Fruit fly (Drosophila melanogaster) whole organism, wandering third instar larva: ENCODE results near the gene CG31819.
A peak's percentile ranks its signal among the peaks of the same experiment; 100 is the strongest.

Source experiments
- Dfd ChIP-seq: fragments of >200 bp; optimal IDR thresholded peaks from 2 replicates; lab custom pipeline; 2017; ENCODE audit warnings: missing biosample characterization, missing genetic modification characterization
- Hr78 ChIP-seq: fragments of >200 bp; optimal IDR thresholded peaks from 2 replicates; lab custom pipeline; 2017; ENCODE audit warnings: missing biosample characterization, missing genetic modification characterization
- Rel ChIP-seq, 2 experiments: fragments of 200-800 bp; sonication (Bioruptor generic) in 1 of 2; optimal IDR thresholded peaks; 2 replicates in 1 of 2; 3 replicates in 1 of 2; lab custom pipeline; 2016 to 2019; ENCODE audit warnings: mild to moderate bottlenecking in 2 of 2, missing biosample characterization in 2 of 2, missing genetic modification characterization in 2 of 2, moderate library complexity in 1 of 2
- h ChIP-seq: fragments of 200-800 bp; sonication (Bioruptor generic); optimal IDR thresholded peaks from 3 replicates; lab custom pipeline; 2016; ENCODE audit warnings: missing biosample characterization, mild to moderate bottlenecking, missing genetic modification characterization
- sage ChIP-seq: fragments of 200-800 bp; sonication (Bioruptor generic); optimal IDR thresholded peaks from 2 replicates; lab custom pipeline; 2016; ENCODE audit warnings: missing biosample characterization, mild to moderate bottlenecking, missing genetic modification characterization
- usp ChIP-seq: fragments of >200 bp; optimal IDR thresholded peaks from 2 replicates; lab custom pipeline; 2017; ENCODE audit warnings: missing biosample characterization, missing genetic modification characterization

DNA sequence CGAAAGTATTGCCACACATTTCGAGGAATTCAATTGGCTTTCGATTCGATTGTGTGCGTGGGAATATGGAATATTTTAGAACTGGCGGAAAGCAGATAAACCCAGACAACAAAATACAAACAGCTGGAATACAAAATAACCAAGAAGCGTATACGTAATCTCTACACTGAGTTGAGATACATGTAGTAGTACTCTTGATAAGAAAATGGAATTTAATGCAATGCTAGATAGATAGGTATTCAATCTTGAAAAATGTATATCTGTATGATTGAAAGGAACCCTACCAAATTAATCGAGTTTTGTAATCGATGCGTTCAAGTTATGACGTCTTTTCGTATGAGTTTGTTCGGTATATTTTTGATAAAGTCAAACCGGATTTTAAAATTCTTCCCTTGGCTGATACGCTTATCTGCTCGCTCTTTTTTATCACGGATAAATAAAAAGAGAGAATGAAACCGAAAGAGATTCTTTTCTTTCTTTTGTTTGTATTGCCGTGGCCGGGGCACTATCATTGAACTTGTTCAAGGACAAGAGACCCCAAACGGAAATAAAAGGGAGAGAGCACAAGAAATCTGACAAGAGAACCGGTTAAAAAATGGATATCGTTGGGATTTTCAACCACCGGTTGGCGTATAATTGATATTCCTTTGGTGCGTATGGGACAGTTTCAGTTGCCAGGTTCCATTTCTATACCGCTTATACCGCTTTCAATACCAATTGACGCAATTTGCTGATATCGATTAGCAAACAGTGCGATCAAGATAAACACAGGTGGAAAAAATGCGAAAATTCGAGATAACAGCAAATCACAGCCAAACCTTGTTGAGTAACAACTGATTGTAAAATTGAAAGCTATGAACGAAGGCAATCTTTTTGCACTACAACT lies 44.2 kb downstream of the CG31819 start:
- no peak for TF ChIP-seq sage (GFP tag; lab: Kevin White, UChicago)
- TF ChIP-seq Hr78 (GFP tag; lab: Kevin White, UChicago), result no peak
- TF ChIP-seq usp (GFP tag; lab: Kevin White, UChicago), result no peak
- TF ChIP-seq h (GFP tag; lab: Kevin White, UChicago), result peak; percentile 1
- TF ChIP-seq Dfd (GFP tag; lab: Kevin White, UChicago), result no peak
- TF ChIP-seq Rel (GFP tag; optimal IDR thresholded peaks at IDR 0.05; lab: Kevin White, UChicago), result no peak
- TF ChIP-seq Rel (tag; optimal IDR thresholded peaks at IDR 0.05; lab: Kevin White, UChicago), result no peak
